Worm (Caenorhabditis elegans): ENCODE data around the gene Y37D8A.3.
A peak's percentile ranks its signal among the peaks of the same experiment; 100 is the strongest.

The Y37D8A.3 gene

DNA sequence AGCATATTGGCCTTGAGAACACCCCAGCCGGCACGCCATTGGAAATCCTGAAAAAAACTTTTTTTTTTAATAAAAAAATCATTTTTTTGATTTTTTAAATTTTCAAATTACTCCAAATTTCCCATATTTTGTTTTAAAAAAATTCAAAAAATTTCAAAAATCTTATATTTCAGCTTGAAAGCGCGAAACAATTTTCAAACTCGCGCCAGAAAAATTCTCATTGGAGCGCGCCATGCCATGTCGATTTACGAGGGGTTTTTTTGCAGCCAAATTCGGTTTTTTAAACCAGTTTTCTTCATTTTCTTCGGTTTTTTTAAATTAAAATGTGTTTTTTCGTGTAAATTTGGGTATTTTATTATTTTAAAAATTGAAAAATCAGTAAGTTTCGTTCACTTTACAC lies 10.0 kb upstream of the Y37D8A.3 start:
- TF ChIP-seq him-1 (tag; optimal IDR thresholded peaks at IDR 0.05), result no peak
- TF ChIP-seq W03F9.2 (tag; optimal IDR thresholded peaks at IDR 0.05), result no peak
- TF ChIP-seq dao-5 (tag; optimal IDR thresholded peaks at IDR 0.05), result no peak

DNA sequence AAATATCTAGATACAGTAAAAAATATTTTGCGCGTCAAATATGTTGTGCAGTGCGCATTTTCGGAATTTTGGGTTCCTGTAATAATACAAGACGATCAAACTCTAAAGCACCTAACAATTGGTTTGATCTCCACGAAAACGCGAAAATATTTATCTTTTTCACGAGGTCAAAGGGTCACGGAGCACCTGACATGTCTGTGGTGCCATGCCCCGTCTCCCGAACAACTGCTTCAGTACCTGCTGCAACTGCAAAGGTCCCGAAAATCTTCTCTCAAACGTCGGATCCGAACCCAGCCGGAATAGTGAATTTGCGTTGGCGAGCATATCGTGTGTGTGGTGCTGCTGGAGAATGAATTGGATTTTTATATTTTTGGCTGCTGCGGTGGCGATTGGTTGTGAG lies 9.3 kb upstream of the Y37D8A.3 start, which contains the start of the genes Y37D8A.2 and Y37D8A.25:
TSS of gene Y37D8A.2 (plus strand) at position 285 of the 400 bp plus-strand sequence.
TSS of gene Y37D8A.25 (minus strand) at position 345 of the 400 bp plus-strand sequence.
- TF ChIP-seq dao-5 (tag; optimal IDR thresholded peaks at IDR 0.05) (no peak), W03F9.2 (tag; optimal IDR thresholded peaks at IDR 0.05) (no peak), him-1 (tag; optimal IDR thresholded peaks at IDR 0.05) (no peak)

DNA sequence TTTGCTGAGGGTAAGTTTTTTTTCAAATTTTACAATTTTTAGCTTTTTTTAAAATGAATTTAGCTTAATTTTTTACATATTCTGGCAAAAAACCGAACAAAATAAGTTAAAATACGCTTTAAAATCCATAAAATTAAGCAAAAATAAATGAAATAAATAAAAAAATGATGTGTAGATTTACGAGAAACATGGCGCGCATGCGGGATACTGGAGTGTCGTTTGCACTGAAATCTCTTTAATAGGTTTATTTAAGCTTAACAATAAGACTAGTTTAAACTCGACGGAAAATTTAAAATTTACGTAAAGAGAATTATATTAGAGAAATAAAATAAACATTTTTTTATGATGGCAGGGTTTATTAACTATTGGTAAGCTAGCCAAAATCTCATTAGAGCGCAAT lies 7.8 kb upstream of the Y37D8A.3 start:
- no peak for TF ChIP-seq dao-5 (tag; optimal IDR thresholded peaks at IDR 0.05)
- TF ChIP-seq him-1 (tag; optimal IDR thresholded peaks at IDR 0.05), result no peak
- TF ChIP-seq W03F9.2 (tag; optimal IDR thresholded peaks at IDR 0.05), result no peak

DNA sequence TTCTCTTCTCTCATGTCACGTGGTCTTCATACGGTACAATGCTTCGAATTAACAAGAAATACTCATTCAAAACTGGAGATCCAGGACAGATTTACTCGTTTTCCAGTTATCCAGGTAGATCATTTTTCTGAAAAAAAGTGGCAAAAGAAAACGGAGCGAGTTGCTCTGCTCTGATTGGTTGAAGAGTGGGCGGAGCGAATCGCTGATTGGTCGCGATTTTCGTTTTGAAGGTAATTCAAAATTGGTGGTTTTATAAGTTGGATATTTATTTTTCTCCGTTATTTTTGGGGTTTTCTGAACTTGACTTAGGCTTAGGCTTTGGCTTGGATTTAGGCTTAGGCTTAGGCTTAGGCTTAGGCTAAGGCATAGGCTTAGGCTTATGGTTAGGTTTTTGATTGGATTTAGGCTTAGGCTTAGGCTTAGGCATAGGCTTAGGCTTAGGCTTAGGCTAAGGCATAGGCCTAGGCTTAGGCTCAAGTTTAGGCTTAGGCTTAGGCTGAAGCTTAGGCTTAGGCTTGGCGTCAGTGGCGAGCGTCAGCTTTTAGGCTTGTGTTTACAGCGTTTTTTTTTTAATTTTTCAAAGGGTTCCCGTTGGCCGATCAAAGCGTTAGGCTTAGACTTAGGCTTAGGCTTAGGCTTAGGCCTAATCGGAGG lies 6.4 kb upstream of the Y37D8A.3 start:
- TF ChIP-seq him-1 (tag; optimal IDR thresholded peaks at IDR 0.05), result no peak
- no peak for TF ChIP-seq dao-5 (tag; optimal IDR thresholded peaks at IDR 0.05)
- no peak for TF ChIP-seq W03F9.2 (tag; optimal IDR thresholded peaks at IDR 0.05)

- no peak for TF ChIP-seq W03F9.2 (tag; optimal IDR thresholded peaks at IDR 0.05)
- TF ChIP-seq him-1 (tag; optimal IDR thresholded peaks at IDR 0.05), result no peak
Measured at ce11 chrIII:12831696-12832095, 2.5 kb downstream of the Y37D8A.3 start.

DNA sequence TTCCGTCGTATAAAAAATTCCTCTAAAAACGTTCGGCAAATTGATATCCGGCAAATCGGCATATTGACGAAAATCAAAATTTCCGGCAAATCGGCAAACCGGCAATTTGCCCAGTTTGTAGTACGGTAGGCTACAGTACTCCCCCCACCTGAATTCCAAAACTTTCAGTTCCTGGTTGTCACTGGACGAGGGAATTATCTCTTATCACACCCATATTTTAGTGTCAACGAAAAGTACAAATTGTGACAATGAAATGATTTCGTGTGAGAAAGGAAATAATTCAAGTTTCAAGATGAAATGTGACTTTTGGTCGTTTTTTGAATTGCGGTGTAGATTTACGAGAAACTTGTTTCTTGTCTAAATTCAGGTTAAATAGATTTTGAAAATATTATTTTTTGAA lies 3.9 kb downstream of the Y37D8A.3 start:
- TF ChIP-seq W03F9.2 (tag; optimal IDR thresholded peaks at IDR 0.05) (no peak), dao-5 (tag; optimal IDR thresholded peaks at IDR 0.05) (no peak), him-1 (tag; optimal IDR thresholded peaks at IDR 0.05) (no peak)

DNA sequence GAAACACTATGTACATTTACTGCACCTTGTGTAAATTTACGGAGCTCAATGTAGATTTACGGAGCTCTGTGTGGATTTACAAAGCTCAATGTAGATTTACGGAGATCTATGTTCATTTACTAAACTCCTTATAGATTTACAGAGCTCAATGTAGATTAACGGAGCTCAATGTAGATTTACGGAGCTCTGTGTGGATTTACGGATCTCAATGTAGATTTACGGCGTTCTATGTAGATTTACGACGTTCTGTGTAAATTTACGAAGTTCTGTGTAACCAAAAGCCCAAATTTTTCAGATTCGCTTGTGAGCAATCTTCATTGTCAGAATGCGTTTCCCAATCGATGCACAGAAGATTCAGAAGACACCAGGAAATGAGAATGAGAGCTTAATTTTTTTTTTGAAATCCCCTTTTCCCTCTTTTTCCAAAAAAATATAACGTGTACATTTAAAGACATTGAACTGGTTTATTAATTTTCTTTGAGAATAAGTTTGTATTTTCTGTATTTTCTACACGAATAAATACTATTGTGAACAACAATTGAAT lies 7.6 kb downstream of the Y37D8A.3 start:
- no peak for TF ChIP-seq W03F9.2 (tag; optimal IDR thresholded peaks at IDR 0.05)
- no peak for TF ChIP-seq dao-5 (tag; optimal IDR thresholded peaks at IDR 0.05)
- TF ChIP-seq him-1 (tag; optimal IDR thresholded peaks at IDR 0.05), result no peak

DNA sequence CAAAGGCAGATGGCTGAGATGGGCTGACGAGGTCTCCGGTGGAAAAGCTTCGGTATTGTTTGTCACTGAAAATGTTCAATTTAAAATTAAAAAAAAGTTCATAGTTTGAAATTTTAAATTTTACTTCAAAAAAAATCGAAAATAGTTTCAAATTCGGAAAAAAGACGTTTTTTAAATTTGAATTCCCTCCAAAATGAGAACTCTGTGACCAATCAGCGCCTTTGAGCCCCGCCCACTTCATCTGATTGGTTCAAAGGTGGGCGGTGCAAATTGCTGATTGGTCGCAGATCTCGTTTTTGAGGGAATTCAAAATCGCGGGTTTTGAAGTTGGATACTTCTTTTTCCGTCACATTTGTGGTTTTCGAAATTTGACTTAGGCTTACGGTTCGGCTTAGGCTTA lies 9.1 kb downstream of the Y37D8A.3 start:
- TF ChIP-seq dao-5 (tag; optimal IDR thresholded peaks at IDR 0.05) (no peak), W03F9.2 (tag; optimal IDR thresholded peaks at IDR 0.05) (no peak), him-1 (tag; optimal IDR thresholded peaks at IDR 0.05) (no peak)

ce11 chrIII:12838913-12839366 lies 9.8 kb downstream of the Y37D8A.3 start, which contains the start of gene Y37D8A.4:
Gene Y37D8A.4, minus strand, starts transcription at chrIII:12838963.
- TF ChIP-seq dao-5 (tag; optimal IDR thresholded peaks at IDR 0.05), result no peak
- no peak for TF ChIP-seq him-1 (tag; optimal IDR thresholded peaks at IDR 0.05)
- no peak for TF ChIP-seq W03F9.2 (tag; optimal IDR thresholded peaks at IDR 0.05)

ce11 chrIII:12840204-12840603 lies 11.0 kb downstream of the Y37D8A.3 start:
- no peak for TF ChIP-seq W03F9.2 (tag; optimal IDR thresholded peaks at IDR 0.05)
- TF ChIP-seq him-1 (tag; optimal IDR thresholded peaks at IDR 0.05), result no peak
- no peak for TF ChIP-seq dao-5 (tag; optimal IDR thresholded peaks at IDR 0.05)

- peak; percentile 40 for TF ChIP-seq W03F9.2 (tag; optimal IDR thresholded peaks at IDR 0.05)
- TF ChIP-seq him-1 (tag; optimal IDR thresholded peaks at IDR 0.05), result no peak
Measured at ce11 chrIII:12841328-12841727, 12.2 kb downstream of the Y37D8A.3 start.

DNA sequence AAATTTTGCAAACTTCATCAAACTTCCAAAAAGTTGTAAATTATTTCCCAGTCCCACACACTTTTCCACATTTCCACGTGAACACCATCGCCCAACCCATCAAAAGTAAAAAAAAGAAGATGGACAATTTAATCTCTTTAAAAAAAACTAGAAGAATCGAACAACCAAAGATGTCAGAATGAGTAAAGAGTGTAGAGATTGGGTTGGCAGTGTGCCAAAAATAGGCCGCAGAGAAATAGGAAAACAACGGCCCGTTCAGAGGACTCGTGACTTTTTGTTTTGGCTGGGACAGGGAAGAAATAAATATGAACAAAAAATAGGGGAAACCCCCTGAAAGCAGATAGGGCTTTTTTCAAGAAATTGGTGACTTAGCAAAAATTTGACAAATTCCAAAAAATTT lies 13.7 kb downstream of the Y37D8A.3 start:
- TF ChIP-seq W03F9.2 (tag; optimal IDR thresholded peaks at IDR 0.05) (peak; percentile 16), him-1 (tag; optimal IDR thresholded peaks at IDR 0.05) (no peak), dao-5 (tag; optimal IDR thresholded peaks at IDR 0.05) (no peak)

- TF ChIP-seq dao-5 (tag; optimal IDR thresholded peaks at IDR 0.05), result no peak
- no peak for TF ChIP-seq him-1 (tag; optimal IDR thresholded peaks at IDR 0.05)
- no peak for TF ChIP-seq W03F9.2 (tag; optimal IDR thresholded peaks at IDR 0.05)
Measured at ce11 chrIII:12847623-12848022, 18.5 kb downstream of the Y37D8A.3 start.

DNA sequence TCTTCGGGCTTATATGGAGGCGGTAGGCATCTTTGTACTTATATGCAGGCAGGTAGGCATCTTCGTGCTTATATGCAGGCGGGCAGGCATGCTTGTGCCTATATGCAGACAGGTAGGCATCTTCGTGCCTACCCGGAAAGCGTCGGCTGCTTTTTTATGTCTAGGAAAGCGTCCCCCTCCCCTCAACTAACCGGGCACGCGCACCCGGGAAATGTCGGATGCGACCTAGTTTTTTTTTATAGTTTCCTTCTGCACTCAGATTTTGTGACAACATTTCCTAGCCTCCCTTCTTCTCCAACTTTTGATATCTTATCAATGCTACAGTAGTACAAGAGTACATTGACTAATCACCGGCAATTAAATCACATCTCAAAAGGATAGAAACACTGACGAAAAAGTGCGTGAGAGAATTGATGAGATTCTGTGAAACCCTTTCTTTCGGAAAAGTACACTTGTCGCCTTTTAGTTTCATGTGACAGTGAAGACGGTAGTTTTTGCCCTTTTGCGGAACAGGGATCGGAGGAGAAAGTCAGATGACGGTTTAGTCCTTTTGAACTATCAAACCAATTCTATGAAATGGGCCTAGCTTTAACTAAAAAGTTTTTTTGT lies 19.9 kb downstream of the Y37D8A.3 start:
- TF ChIP-seq dao-5 (tag; optimal IDR thresholded peaks at IDR 0.05) (no peak), him-1 (tag; optimal IDR thresholded peaks at IDR 0.05) (no peak), W03F9.2 (tag; optimal IDR thresholded peaks at IDR 0.05) (no peak)
